Worm (Caenorhabditis elegans) whole organism, L4 larva: ENCODE results near the gene rad-54.L2.

Experiments
- F26F4.8 ChIP-seq: fragments of 200-800 bp; sonication (Bioruptor generic); conservative IDR thresholded peaks from 2 replicates; pipeline ENCODE4 v1.3.6; 2022; ENCODE audit warnings: missing genetic modification characterization, missing compliant biosample characterization
- Y105C5A.15 ChIP-seq: fragments of 200-800 bp; sonication (Bioruptor generic); IDR thresholded peaks from 2 replicates; pipeline ENCODE4 v1.3.6; 2022; ENCODE audit warnings: missing genetic modification characterization, missing compliant biosample characterization
- arid-1 ChIP-seq: fragments of 200-800 bp; sonication (Bioruptor generic); conservative IDR thresholded peaks from 2 replicates; pipeline ENCODE4 v1.3.6; 2022; ENCODE audit warnings: missing genetic modification reagents, missing genetic modification characterization, missing compliant biosample characterization
- ceh-82 ChIP-seq: sonication (generic microtip); optimal IDR thresholded peaks from 2 replicates; lab custom pipeline; 2017; ENCODE audit warnings: missing biosample characterization, missing genetic modification characterization
- dmd-9 ChIP-seq: fragments of 200-800 bp; sonication (Bioruptor generic); IDR thresholded peaks from 2 replicates; pipeline ENCODE4 v1.3.6; 2022; ENCODE audit warnings: missing genetic modification reagents, missing genetic modification characterization, missing compliant biosample characterization
- egl-27 ChIP-seq: sonication (generic microtip); optimal IDR thresholded peaks from 3 replicates; lab custom pipeline; 2017; ENCODE audit warnings: missing biosample characterization, missing genetic modification reagents, missing genetic modification characterization
- fos-1 ChIP-seq: fragments of 150-350 bp; optimal IDR thresholded peaks from 2 replicates; lab custom pipeline; 2014; ENCODE audit warnings: missing biosample characterization, missing genetic modification characterization
- lin-39 ChIP-seq: fragments of 150-350 bp; optimal IDR thresholded peaks from 2 replicates; lab custom pipeline; 2014; ENCODE audit warnings: missing biosample characterization, missing genetic modification reagents, missing genetic modification characterization
- lsy-2 ChIP-seq, 2 experiments: fragments of 150-350 bp in 1 of 2; sonication (generic microtip) in 1 of 2; optimal IDR thresholded peaks; 2 replicates each; lab custom pipeline; 2014 to 2017; ENCODE audit warnings: missing biosample characterization in 2 of 2, missing genetic modification characterization in 2 of 2
- mes-2 ChIP-seq: sonication (generic microtip); optimal IDR thresholded peaks from 2 replicates; lab custom pipeline; 2016; ENCODE audit warnings: missing genotype, mild to moderate bottlenecking, missing genetic modification characterization, missing compliant biosample characterization; ENCODE audit not compliant: poor library complexity, severe bottlenecking
- skn-1 ChIP-seq: fragments of 150-350 bp; optimal IDR thresholded peaks from 2 replicates; lab custom pipeline; 2014; ENCODE audit warnings: missing biosample characterization, missing genetic modification characterization
- unc-130 ChIP-seq: sonication (generic microtip); optimal IDR thresholded peaks from 2 replicates; lab custom pipeline; 2016; ENCODE audit warnings: missing genetic modification reagents, missing genetic modification characterization, missing compliant biosample characterization
- ztf-7 ChIP-seq: fragments of 150-350 bp; optimal IDR thresholded peaks from 2 replicates; lab custom pipeline; 2014; ENCODE audit warnings: missing biosample characterization, missing genetic modification characterization

DNA sequence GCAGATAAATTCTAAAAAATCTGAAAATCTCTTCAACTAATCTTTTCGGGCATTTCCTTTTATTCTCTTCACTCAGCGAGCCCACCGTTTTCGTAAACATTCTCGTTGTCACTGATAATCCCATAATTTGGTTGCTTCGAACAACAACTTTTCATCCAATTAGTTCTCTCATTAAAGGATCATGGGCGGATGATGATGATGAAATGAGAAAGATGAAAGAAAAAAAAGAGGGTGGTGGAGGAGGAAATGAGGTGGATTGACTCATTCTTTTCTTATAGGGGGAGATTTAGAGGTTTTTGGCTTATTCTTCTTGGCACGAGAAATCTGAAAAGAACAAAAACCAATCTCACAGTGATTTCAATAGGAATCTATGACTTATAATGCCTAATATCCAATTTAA lies 27.3 kb downstream of the rad-54.L2 start:
- no peak for TF ChIP-seq egl-27 (tag; lab: Kevin White, UChicago)
- TF ChIP-seq F26F4.8 (GFP tag; lab: Robert Waterston, UW): no peak
- no peak for TF ChIP-seq ceh-82
- TF ChIP-seq lin-39 (tag; lab: Kevin White, UChicago): no peak
- TF ChIP-seq lsy-2 (tag; optimal IDR thresholded peaks at IDR 0.05; lab: Kevin White, UChicago): no peak
- no peak for TF ChIP-seq mes-2
- no peak for TF ChIP-seq skn-1
- TF ChIP-seq unc-130 (GFP tag; lab: Kevin White, UChicago): no peak
- TF ChIP-seq arid-1 (GFP tag; lab: Robert Waterston, UW): no peak
- no peak for TF ChIP-seq ztf-7 (tag; lab: Kevin White, UChicago)
- no peak for TF ChIP-seq dmd-9 (GFP tag; lab: Robert Waterston, UW)
- no peak for TF ChIP-seq fos-1
- no peak for TF ChIP-seq Y105C5A.15
